Worm (Caenorhabditis elegans): ENCODE measurements around the gene fbxb-77.

ce11 chrIV:4763844-4764243, 7.9 kb upstream of the fbxb-77 start, which contains the start of gene Y17G9B.2:
- no peak for TF ChIP-seq unc-62 (GFP tag; optimal IDR thresholded peaks at IDR 0.05)
- TF ChIP-seq nhr-12 (tag; optimal IDR thresholded peaks at IDR 0.05) = no peak
- TF ChIP-seq blmp-1 (tag; optimal IDR thresholded peaks at IDR 0.05; ENCODE audit: insufficient read depth) = no peak
- TF ChIP-seq nhr-23 (tag; optimal IDR thresholded peaks at IDR 0.05) = no peak
- no peak for TF ChIP-seq elt-1 (tag; optimal IDR thresholded peaks at IDR 0.05)
- no peak for TF ChIP-seq nhr-10 (tag; optimal IDR thresholded peaks at IDR 0.05)
- TF ChIP-seq aly-2 (tag; optimal IDR thresholded peaks at IDR 0.05) = no peak
- no peak for TF ChIP-seq ama-1 (optimal IDR thresholded peaks at IDR 0.05)
- TF ChIP-seq snpc-4 (tag; optimal IDR thresholded peaks at IDR 0.05) = no peak
